Worm (Caenorhabditis elegans): ENCODE measurements around the gene ubh-4.

Gene ubh-4

DNA sequence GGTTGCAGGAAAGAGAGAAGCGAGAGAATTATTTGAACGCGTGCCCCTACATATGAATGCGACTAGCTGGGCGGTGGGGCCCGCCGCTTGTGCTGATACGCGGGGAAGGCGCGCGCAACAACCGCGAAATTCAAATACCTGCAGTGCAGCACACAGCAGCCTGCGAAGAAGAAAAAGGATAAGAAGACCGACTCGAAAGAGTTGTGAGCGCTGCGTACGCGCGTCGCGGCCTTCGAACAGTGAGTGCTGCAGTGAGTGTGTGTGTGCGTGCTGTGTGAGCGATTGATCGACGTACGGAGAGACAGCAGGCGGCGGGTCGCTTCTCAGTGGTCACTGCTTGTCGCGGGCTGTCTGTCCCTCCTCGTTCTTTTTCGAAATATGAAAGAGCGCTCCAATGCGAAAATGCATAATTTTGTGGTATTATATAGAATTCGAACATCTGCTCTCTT, 11.1 kb downstream of the ubh-4 start (continued):
- TF ChIP-seq Y53G8AR.9 (GFP tag; conservative IDR thresholded peaks at IDR 0.05) (0 out of 2 replicates have a peak, but pooled peaks have one; percentile 52), him-1 (tag; optimal IDR thresholded peaks at IDR 0.05) (no peak), somi-1 (GFP tag; optimal IDR thresholded peaks at IDR 0.05) (peak; percentile 86), ztf-18 (tag; optimal IDR thresholded peaks at IDR 0.05) (peak; percentile 78), F52B5.7 (tag; optimal IDR thresholded peaks at IDR 0.05) (peak; percentile 81), sdz-38 (tag; optimal IDR thresholded peaks at IDR 0.05) (no peak), snpc-1.1 (tag; optimal IDR thresholded peaks at IDR 0.05; ENCODE audit: insufficient read depth) (no peak), hsf-1 (GFP tag; IDR thresholded peaks at IDR 0.05) (0 out of 2 replicates have a peak, but pooled peaks have one; percentile 38), dpl-1 (GFP tag; optimal IDR thresholded peaks at IDR 0.05) (no peak), mel-28 (tag; optimal IDR thresholded peaks at IDR 0.05; ENCODE audit: borderline replicate concordance) (no peak), ccch-3 (GFP tag; optimal IDR thresholded peaks at IDR 0.05) (no peak), T26A5.8 (tag; optimal IDR thresholded peaks at IDR 0.05) (peak; percentile 18), madf-6 (GFP tag; IDR thresholded peaks at IDR 0.05) (peak; percentile 38; the same call in 1 of the 2 replicates), ceh-58 (GFP tag; IDR thresholded peaks at IDR 0.05) (no peak), hmg-20 (GFP tag; IDR thresholded peaks at IDR 0.05) (no peak), ekl-4 (GFP tag; IDR thresholded peaks at IDR 0.05) (peak; percentile 89), ets-4 (GFP tag; optimal IDR thresholded peaks at IDR 0.05) (peak; percentile 15), hlh-26 (GFP tag; conservative IDR thresholded peaks at IDR 0.05) (no peak), pbrm-1 (GFP tag; IDR thresholded peaks at IDR 0.05) (peak; percentile 65), Y53F4B.3 (GFP tag; IDR thresholded peaks at IDR 0.05) (no peak), mxl-1 (tag; optimal IDR thresholded peaks at IDR 0.05) (no peak), egrh-3 (GFP tag; IDR thresholded peaks at IDR 0.05) (peak; percentile 88), K12H6.12 (tag; optimal IDR thresholded peaks at IDR 0.05) (peak; percentile 98), ztf-26 (tag; optimal IDR thresholded peaks at IDR 0.05) (peak; percentile 93), hmg-1.2 (GFP tag; IDR thresholded peaks at IDR 0.05) (peak; percentile 68), zim-3 (tag; optimal IDR thresholded peaks at IDR 0.05) (peak; percentile 47), B0261.1 (tag; optimal IDR thresholded peaks at IDR 0.05) (no peak), ztf-28 (GFP tag; IDR thresholded peaks at IDR 0.05) (peak; percentile 41; the same call in 1 of the 2 replicates), nhr-120 (GFP tag; IDR thresholded peaks at IDR 0.05) (no peak), ZK185.1 (tag; optimal IDR thresholded peaks at IDR 0.05; ENCODE audit: poor library complexity, severe bottlenecking) (peak; percentile 41), cebp-2 (GFP tag; IDR thresholded peaks at IDR 0.05) (0 out of 2 replicates have a peak, but pooled peaks have one; percentile 21), B0336.3 (GFP tag; IDR thresholded peaks at IDR 0.05) (peak; percentile 90), B0035.1 (tag; optimal IDR thresholded peaks at IDR 0.05) (peak; percentile 52), attf-6 (GFP tag; IDR thresholded peaks at IDR 0.05) (no peak), repo-1 (tag; optimal IDR thresholded peaks at IDR 0.05) (peak; percentile 83), die-1 (tag; optimal IDR thresholded peaks at IDR 0.05) (peak; percentile 65), ceh-27 (GFP tag; optimal IDR thresholded peaks at IDR 0.05) (peak; percentile 87), hrde-1 (tag; optimal IDR thresholded peaks at IDR 0.05; ENCODE audit: borderline replicate concordance) (no peak), mcd-1 (GFP tag; IDR thresholded peaks at IDR 0.05) (peak; percentile 91), madf-8 (GFP tag; conservative IDR thresholded peaks at IDR 0.05) (0 out of 2 replicates have a peak, but pooled peaks have one; percentile 14), rec-8 (tag; optimal IDR thresholded peaks at IDR 0.05) (no peak), cebp-1 (GFP tag; IDR thresholded peaks at IDR 0.05) (peak; percentile 78), cebp-1 (tag; optimal IDR thresholded peaks at IDR 0.05) (peak; percentile 92), ceh-100 (GFP tag; IDR thresholded peaks at IDR 0.05) (peak; percentile 69), bed-2 (GFP tag; IDR thresholded peaks at IDR 0.05) (no peak), mes-4 (tag; optimal IDR thresholded peaks at IDR 0.05) (no peak), Y67H2A.10 (GFP tag; conservative IDR thresholded peaks at IDR 0.05) (peak; percentile 41; the same call in 1 of the 2 replicates), F57C9.4 (tag; optimal IDR thresholded peaks at IDR 0.05) (no peak), madf-10 (tag; optimal IDR thresholded peaks at IDR 0.05) (peak; percentile 90)
